Fruit fly (Drosophila melanogaster) whole organism, prepupa: ENCODE results near the gene CG12362.

Experiments used
- CG10631 ChIP-seq: fragments of 200-800 bp; sonication (Bioruptor generic); optimal IDR thresholded peaks from 2 replicates; lab custom pipeline; 2016; ENCODE audit warnings: missing biosample characterization, missing genetic modification characterization
- CG11294 ChIP-seq: fragments of 200-800 bp; sonication (Bioruptor generic); IDR thresholded peaks from 2 replicates; pipeline ENCODE4 v1.3.6; 2022; ENCODE audit warnings: missing biosample characterization, missing genetic modification characterization
- CG1621 ChIP-seq: fragments of 200-800 bp; sonication (Bioruptor generic); optimal IDR thresholded peaks from 3 replicates; lab custom pipeline; 2018; ENCODE audit warnings: missing biosample characterization, mild to moderate bottlenecking, missing genetic modification characterization
- CG3032 ChIP-seq: fragments of 200-800 bp; optimal IDR thresholded peaks from 2 replicates; lab custom pipeline; 2019; ENCODE audit warnings: missing biosample characterization, mild to moderate bottlenecking, missing genetic modification characterization, moderate library complexity
- CG31627 ChIP-seq: fragments of 200-800 bp; sonication (Bioruptor generic); optimal IDR thresholded peaks from 3 replicates; lab custom pipeline; 2016; ENCODE audit warnings: missing biosample characterization, missing genetic modification characterization
- CG32006 ChIP-seq: fragments of 200-800 bp; sonication (Bioruptor generic); optimal IDR thresholded peaks from 3 replicates; lab custom pipeline; 2017; ENCODE audit warnings: missing biosample characterization, mild to moderate bottlenecking, missing genetic modification characterization
- CG34406 ChIP-seq: fragments of 200-800 bp; sonication (Bioruptor generic); optimal IDR thresholded peaks from 3 replicates; lab custom pipeline; 2016; ENCODE audit warnings: missing biosample characterization, missing genetic modification characterization
- CG3919 ChIP-seq: fragments of 200-800 bp; sonication (Bioruptor generic); optimal IDR thresholded peaks from 3 replicates; lab custom pipeline; 2016; ENCODE audit warnings: missing biosample characterization, missing genetic modification characterization
- CG4318 ChIP-seq: fragments of 200-800 bp; sonication (Bioruptor generic); optimal IDR thresholded peaks from 3 replicates; lab custom pipeline; 2017; ENCODE audit warnings: missing biosample characterization, mild to moderate bottlenecking, missing genetic modification characterization
- CG6163 ChIP-seq: fragments of 200-800 bp; sonication (Bioruptor generic); IDR thresholded peaks from 3 replicates; pipeline ENCODE4 v1.3.6; 2022; ENCODE audit warnings: missing biosample characterization, missing genetic modification characterization
- CG6276 ChIP-seq: fragments of 200-800 bp; sonication (Bioruptor generic); optimal IDR thresholded peaks from 2 replicates; lab custom pipeline; 2017; ENCODE audit warnings: missing biosample characterization, mild to moderate bottlenecking, missing genetic modification characterization
- CG6792 ChIP-seq: fragments of 200-800 bp; sonication (Bioruptor generic); optimal IDR thresholded peaks from 3 replicates; lab custom pipeline; 2016; ENCODE audit warnings: missing biosample characterization, missing genetic modification characterization
- CG6808 ChIP-seq: fragments of 200-800 bp; sonication (Bioruptor generic); optimal IDR thresholded peaks from 3 replicates; lab custom pipeline; 2017; ENCODE audit warnings: missing biosample characterization, missing genetic modification characterization, mild to moderate bottlenecking, moderate library complexity, missing genetic modification reagents
- CG7368 ChIP-seq: fragments of 200-800 bp; sonication (Bioruptor generic); optimal IDR thresholded peaks from 3 replicates; lab custom pipeline; 2016; ENCODE audit warnings: missing biosample characterization, missing genetic modification characterization
- CG8119 ChIP-seq: fragments of 200-800 bp; sonication (Bioruptor generic); IDR thresholded peaks from 3 replicates; pipeline ENCODE4 v1.3.6; 2022; ENCODE audit warnings: missing biosample characterization, missing genetic modification characterization
- CG9139 ChIP-seq: fragments of 200-800 bp; sonication (Bioruptor generic); optimal IDR thresholded peaks from 3 replicates; lab custom pipeline; 2017; ENCODE audit warnings: missing biosample characterization, mild to moderate bottlenecking, missing genetic modification characterization
- Eip93F ChIP-seq: fragments of 200-800 bp; sonication (Bioruptor generic); optimal IDR thresholded peaks from 2 replicates; lab custom pipeline; 2016; ENCODE audit warnings: missing biosample characterization, mild to moderate bottlenecking, missing genetic modification characterization
- Ets21C ChIP-seq: fragments of 200-800 bp; sonication (Bioruptor generic); optimal IDR thresholded peaks from 3 replicates; lab custom pipeline; 2016; ENCODE audit warnings: missing biosample characterization, missing genetic modification characterization
- Ets96B ChIP-seq: fragments of 200-800 bp; optimal IDR thresholded peaks from 2 replicates; lab custom pipeline; 2019; ENCODE audit warnings: missing biosample characterization, mild to moderate bottlenecking, missing genetic modification characterization, moderate library complexity
- Gug ChIP-seq: fragments of 200-800 bp; sonication (Bioruptor generic); IDR thresholded peaks from 2 replicates; pipeline ENCODE4 v1.3.6; 2022; ENCODE audit warnings: missing biosample characterization, missing genetic modification characterization
- Hr39 ChIP-seq: fragments of 200-800 bp; sonication (Bioruptor generic); optimal IDR thresholded peaks from 2 replicates; lab custom pipeline; 2016; ENCODE audit warnings: missing biosample characterization, missing genetic modification characterization
- Lpt ChIP-seq: fragments of 200-800 bp; sonication (Bioruptor generic); optimal IDR thresholded peaks from 3 replicates; lab custom pipeline; 2016; ENCODE audit warnings: missing biosample characterization, missing genetic modification characterization
- acj6 ChIP-seq: fragments of 200-800 bp; sonication (Bioruptor generic); optimal IDR thresholded peaks from 3 replicates; lab custom pipeline; 2016; ENCODE audit warnings: missing biosample characterization, missing genetic modification characterization
- cyc ChIP-seq: fragments of 200-800 bp; sonication (Bioruptor generic); optimal IDR thresholded peaks from 3 replicates; lab custom pipeline; 2016; ENCODE audit warnings: missing biosample characterization, missing genetic modification characterization
- dac ChIP-seq: fragments of 200-800 bp; sonication (Bioruptor generic); optimal IDR thresholded peaks from 2 replicates; lab custom pipeline; 2017; ENCODE audit warnings: missing biosample characterization, mild to moderate bottlenecking, missing genetic modification characterization
- dsx ChIP-seq: fragments of 200-800 bp; optimal IDR thresholded peaks from 3 replicates; lab custom pipeline; 2019; ENCODE audit warnings: missing biosample characterization, mild to moderate bottlenecking, missing genetic modification characterization, moderate library complexity; ENCODE audit not compliant: poor library complexity, severe bottlenecking
- eg ChIP-seq: fragments of 200-800 bp; sonication (Bioruptor generic); IDR thresholded peaks from 3 replicates; pipeline ENCODE4 v1.3.6; 2022; ENCODE audit warnings: missing biosample characterization, missing genetic modification characterization
- fd59A ChIP-seq: fragments of 200-800 bp; sonication (Bioruptor generic); optimal IDR thresholded peaks from 2 replicates; lab custom pipeline; 2017; ENCODE audit warnings: missing biosample characterization, mild to moderate bottlenecking, missing genetic modification characterization, missing genetic modification reagents
- fd85E ChIP-seq: fragments of 200-800 bp; sonication (Bioruptor generic); optimal IDR thresholded peaks from 3 replicates; lab custom pipeline; 2016; ENCODE audit warnings: missing biosample characterization, missing genetic modification characterization
- fkh ChIP-seq: fragments of 200-800 bp; sonication (Bioruptor generic); optimal IDR thresholded peaks from 3 replicates; lab custom pipeline; 2017; ENCODE audit warnings: missing biosample characterization, mild to moderate bottlenecking, missing genetic modification characterization, moderate library complexity
- salr ChIP-seq, 2 experiments: fragments of 200-800 bp; sonication (Bioruptor generic); optimal IDR thresholded peaks; 3 replicates each; lab custom pipeline; 2016 to 2018; ENCODE audit warnings: missing biosample characterization in 2 of 2, missing genetic modification characterization in 2 of 2, mild to moderate bottlenecking in 1 of 2
- spab ChIP-seq: fragments of 200-800 bp; sonication (Bioruptor generic); optimal IDR thresholded peaks from 2 replicates; lab custom pipeline; 2017; ENCODE audit warnings: missing biosample characterization, mild to moderate bottlenecking, missing genetic modification characterization, missing genetic modification reagents
- svp ChIP-seq: fragments of 200-800 bp; sonication (Bioruptor generic); peaks from one replicate; lab custom pipeline; 2016; ENCODE audit warnings: missing biosample characterization, missing genetic modification characterization
- topi ChIP-seq: fragments of 200-800 bp; sonication (Bioruptor generic); optimal IDR thresholded peaks from 3 replicates; lab custom pipeline; 2016; ENCODE audit warnings: missing biosample characterization, missing genetic modification characterization
- vri ChIP-seq: fragments of 200-800 bp; sonication (Bioruptor generic); optimal IDR thresholded peaks from 3 replicates; lab custom pipeline; 2016; ENCODE audit warnings: missing biosample characterization, mild to moderate bottlenecking, missing genetic modification characterization

Gene CG12362

DNA sequence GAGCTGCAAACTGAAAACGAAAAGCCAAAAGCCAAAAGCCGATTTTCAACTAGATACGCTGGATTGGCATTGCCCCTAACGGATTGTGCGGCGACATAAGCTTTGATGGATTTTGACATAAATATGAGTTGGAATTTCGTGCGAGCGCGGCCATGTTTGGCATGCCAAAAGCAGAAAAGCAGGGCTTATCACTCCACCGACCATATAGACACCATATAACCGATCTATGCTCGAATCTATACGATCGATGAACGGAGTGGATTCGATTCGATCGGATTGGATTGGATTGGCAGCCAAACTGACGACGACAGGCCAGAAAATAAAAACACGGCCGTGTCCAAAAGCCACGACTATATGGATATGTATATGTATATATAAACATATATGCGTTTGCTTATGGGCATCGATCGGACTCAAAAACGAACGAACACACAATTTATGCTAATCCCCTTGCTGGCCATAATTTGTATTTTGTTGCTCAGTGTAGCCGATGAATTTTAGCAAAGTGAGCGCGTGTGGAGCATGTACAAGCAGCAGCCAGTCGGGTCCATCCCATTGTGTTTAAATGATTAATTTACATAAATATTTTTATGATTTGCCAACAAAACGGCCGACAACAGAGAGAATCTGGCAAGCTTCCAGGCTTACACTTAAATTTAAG lies 42.2 kb upstream of the CG12362 start:
- no peak for TF ChIP-seq CG32006
- TF ChIP-seq cyc, result no peak
- TF ChIP-seq topi, result no peak
- TF ChIP-seq Lpt, result no peak
- TF ChIP-seq CG8119 (GFP tag; lab: Robert Waterston, UW), result no peak
- TF ChIP-seq CG6808 (GFP tag; lab: Kevin White, UChicago), result no peak
- no peak for TF ChIP-seq CG34406
- no peak for TF ChIP-seq fd85E (GFP tag; lab: Kevin White, UChicago)
- no peak for TF ChIP-seq Ets96B (tag; lab: Kevin White, UChicago)
- TF ChIP-seq fkh (GFP tag; lab: Kevin White, UChicago), result no peak
- no peak for TF ChIP-seq CG3919
- TF ChIP-seq CG6276 (GFP tag; lab: Kevin White, UChicago), result no peak
- no peak for TF ChIP-seq svp (GFP tag; lab: Kevin White, UChicago)
- TF ChIP-seq vri (GFP tag; lab: Kevin White, UChicago), result no peak
- TF ChIP-seq fd59A (GFP tag; lab: Kevin White, UChicago), result no peak
- TF ChIP-seq Gug (GFP tag; lab: Robert Waterston, UW), result no peak
- no peak for TF ChIP-seq CG7368 (GFP tag; lab: Kevin White, UChicago)
- no peak for TF ChIP-seq Hr39 (GFP tag; lab: Kevin White, UChicago)

DNA sequence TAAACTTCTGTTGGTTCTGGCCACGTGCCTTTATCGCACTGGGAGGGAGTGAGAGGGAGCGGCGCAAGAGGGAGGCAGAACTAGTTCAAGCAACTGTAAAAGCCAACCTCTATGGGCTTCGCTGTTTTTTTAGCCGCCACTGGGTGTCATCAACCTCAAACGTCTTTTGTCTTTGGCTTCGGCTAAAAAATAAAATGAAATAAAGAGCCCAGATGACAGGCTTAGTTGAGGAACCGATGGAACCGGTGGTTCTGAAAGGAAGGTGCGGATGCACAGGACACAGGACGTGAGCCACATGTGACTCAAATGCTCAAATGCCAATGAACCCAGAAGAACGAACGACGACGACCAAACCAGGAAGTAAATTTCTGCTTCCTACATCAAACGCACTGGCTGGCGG lies 41.4 kb upstream of the CG12362 start:
- TF ChIP-seq CG6163 (GFP tag; lab: Robert Waterston, UW) (no peak), Ets21C (no peak), eg (GFP tag; lab: Robert Waterston, UW) (0 out of 3 replicates have a peak, but pooled peaks have one; percentile 25)

DNA sequence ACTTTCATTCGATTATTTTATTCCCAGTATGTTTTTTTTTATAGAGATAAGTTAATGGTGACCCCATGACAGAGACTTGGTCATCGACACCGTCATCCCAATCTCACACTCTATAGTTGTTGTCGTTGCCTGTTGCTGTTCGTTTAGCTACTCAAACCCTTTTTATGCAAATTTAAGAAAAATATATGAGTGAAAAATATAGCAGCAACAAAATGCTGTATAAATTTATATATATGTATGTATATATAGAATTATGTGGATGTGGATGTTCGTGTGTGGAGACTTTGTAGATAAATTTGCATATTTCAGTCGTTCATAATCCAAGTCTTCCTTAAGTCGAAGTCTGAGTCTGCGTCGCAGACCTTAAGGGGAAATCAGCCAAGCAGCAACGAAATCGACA lies 40.4 kb upstream of the CG12362 start:
- no peak for TF ChIP-seq CG7368 (GFP tag; lab: Kevin White, UChicago)
- peak; percentile 20 for TF ChIP-seq dsx (GFP tag; lab: Kevin White, UChicago)
- TF ChIP-seq, all 60 proteins: peak for 1

DNA sequence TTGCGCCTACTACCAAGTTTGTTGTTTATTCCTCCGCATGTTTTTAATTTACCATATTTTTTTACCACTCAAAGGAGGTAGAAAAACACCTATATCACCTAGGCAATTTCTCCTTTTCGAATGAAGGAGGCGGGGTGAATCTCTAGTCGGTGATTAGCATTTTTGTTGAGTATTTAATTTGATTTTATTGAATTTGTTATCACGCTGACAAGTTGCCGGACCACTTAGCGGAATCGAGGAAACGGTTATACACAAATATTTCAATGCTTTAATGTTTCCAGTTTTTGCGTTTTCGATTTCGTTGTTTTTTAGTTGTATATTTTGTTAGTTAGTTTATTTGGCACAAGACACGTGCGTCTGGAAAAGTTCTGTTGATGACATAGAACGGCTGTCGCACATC lies 39.9 kb upstream of the CG12362 start:
- TF ChIP-seq acj6 (GFP tag; lab: Kevin White, UChicago) (no peak), fkh (GFP tag; lab: Kevin White, UChicago) (no peak), fd59A (GFP tag; lab: Kevin White, UChicago) (no peak), CG11294 (GFP tag; lab: Robert Waterston, UW) (no peak), CG3032 (tag; lab: Kevin White, UChicago) (no peak), Hr39 (GFP tag; lab: Kevin White, UChicago) (no peak), CG10631 (GFP tag; lab: Kevin White, UChicago) (no peak), CG1621 (no peak), CG4318 (GFP tag; lab: Kevin White, UChicago) (no peak), dac (GFP tag; lab: Kevin White, UChicago) (no peak), CG9139 (GFP tag; lab: Kevin White, UChicago) (no peak), CG6792 (GFP tag; lab: Kevin White, UChicago) (no peak), CG3919 (no peak), spab (no peak), salr (GFP tag; optimal IDR thresholded peaks at IDR 0.05; lab: Kevin White, UChicago) (no peak), Gug (GFP tag; lab: Robert Waterston, UW) (no peak)

DNA sequence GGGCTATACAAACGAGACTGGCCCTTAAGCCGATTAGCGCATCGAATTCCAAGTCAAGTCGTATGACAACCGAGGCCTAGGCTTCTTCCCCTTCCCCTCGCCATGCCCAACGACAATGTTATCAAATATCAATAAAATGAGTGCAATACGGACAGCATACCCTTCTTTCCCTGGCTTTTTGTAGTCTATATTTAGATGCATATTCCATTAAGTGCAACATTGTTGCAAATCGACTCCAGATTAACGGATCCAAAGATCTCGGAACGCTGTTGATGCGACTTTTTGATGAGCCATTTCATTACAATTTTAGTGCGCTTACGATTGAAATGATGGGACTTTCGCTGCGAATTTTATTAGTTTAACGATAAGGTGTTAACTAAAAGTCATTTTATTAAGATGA lies 37.0 kb upstream of the CG12362 start:
- TF ChIP-seq Ets96B (tag; lab: Kevin White, UChicago), result no peak
- TF ChIP-seq CG31627 (GFP tag; lab: Kevin White, UChicago), result no peak
- TF ChIP-seq dsx (GFP tag; lab: Kevin White, UChicago), result peak; percentile 100
- TF ChIP-seq Eip93F (GFP tag; lab: Kevin White, UChicago), result no peak
- TF ChIP-seq CG1621, result no peak
- TF ChIP-seq CG3032 (tag; lab: Kevin White, UChicago), result no peak
